Worm (Caenorhabditis elegans): ENCODE results near the gene fbxa-169.

- no peak for TF ChIP-seq tbx-2 (tag; optimal IDR thresholded peaks at IDR 0.05)
- TF ChIP-seq nhr-77 (tag; optimal IDR thresholded peaks at IDR 0.05) = no peak
- no peak for TF ChIP-seq ceh-9 (tag; optimal IDR thresholded peaks at IDR 0.05)
- TF ChIP-seq pqm-1 (tag; optimal IDR thresholded peaks at IDR 0.05) = no peak
Observed at ce11 chrII:13614516-13614915, 33.8 kb upstream of the fbxa-169 start.

Data from whole organism, L3 larva.